Worm (Caenorhabditis elegans) whole organism, L4/young adult: ENCODE measurements around the gene W05H7.1.

Source experiments
- W03F9.2 ChIP-seq: fragments of 150-350 bp; optimal IDR thresholded peaks from 2 replicates; lab custom pipeline; 2014; ENCODE audit warnings: missing biosample characterization, missing genetic modification characterization
- dao-5 ChIP-seq: sonication (generic microtip); optimal IDR thresholded peaks from 2 replicates; lab custom pipeline; 2016; ENCODE audit warnings: missing genotype, missing genetic modification characterization, moderate library complexity, missing compliant biosample characterization
- him-1 ChIP-seq: sonication (generic microtip); optimal IDR thresholded peaks from 2 replicates; lab custom pipeline; 2016; ENCODE audit warnings: missing genotype, missing genetic modification reagents, missing genetic modification characterization, missing compliant biosample characterization

Gene W05H7.1

DNA sequence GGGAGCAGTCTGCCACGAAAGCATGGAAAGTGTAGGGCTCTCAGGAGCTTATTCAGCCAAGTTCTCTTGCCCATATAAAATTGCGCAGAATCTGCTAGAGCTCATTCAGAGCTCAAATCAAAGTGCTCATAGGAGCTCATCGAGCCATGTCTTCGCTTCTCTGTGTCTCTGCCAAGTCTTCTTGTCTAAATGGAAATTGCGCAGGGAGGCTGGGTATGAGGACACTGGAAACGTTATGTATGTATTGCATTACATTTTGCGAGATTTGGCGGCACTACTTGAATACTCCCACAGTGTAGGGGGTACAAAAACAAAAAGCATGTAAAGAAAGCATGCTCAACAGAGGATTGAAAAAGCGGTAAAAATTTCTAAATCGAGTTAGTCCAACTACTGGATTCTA lies 13.5 kb upstream of the W05H7.1 start:
- TF ChIP-seq dao-5 (tag; lab: Kevin White, UChicago) = no peak
- no peak for TF ChIP-seq him-1 (tag; lab: Kevin White, UChicago)
- TF ChIP-seq W03F9.2 (tag; lab: Kevin White, UChicago) = no peak

DNA sequence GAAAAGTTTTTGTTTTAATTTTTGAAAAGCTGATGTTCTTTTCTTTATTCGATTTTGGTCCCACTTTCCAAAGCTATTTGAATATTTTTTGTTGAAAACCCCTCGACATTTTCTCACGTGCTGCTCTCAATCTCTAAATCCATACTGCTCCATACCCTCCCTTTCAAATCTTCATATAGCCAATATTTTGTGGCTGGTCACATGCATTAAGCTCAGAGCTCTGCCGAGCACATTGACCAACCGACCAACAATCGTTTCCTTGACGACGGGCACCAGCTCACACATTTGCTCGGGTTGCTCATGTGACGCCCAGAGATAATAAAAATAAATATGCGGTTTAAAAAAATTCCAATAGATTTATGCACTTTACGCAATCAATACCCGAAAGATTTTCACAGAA lies 11.6 kb upstream of the W05H7.1 start:
- TF ChIP-seq W03F9.2 (tag; lab: Kevin White, UChicago) (no peak), him-1 (tag; lab: Kevin White, UChicago) (no peak), dao-5 (tag; lab: Kevin White, UChicago) (no peak)

DNA sequence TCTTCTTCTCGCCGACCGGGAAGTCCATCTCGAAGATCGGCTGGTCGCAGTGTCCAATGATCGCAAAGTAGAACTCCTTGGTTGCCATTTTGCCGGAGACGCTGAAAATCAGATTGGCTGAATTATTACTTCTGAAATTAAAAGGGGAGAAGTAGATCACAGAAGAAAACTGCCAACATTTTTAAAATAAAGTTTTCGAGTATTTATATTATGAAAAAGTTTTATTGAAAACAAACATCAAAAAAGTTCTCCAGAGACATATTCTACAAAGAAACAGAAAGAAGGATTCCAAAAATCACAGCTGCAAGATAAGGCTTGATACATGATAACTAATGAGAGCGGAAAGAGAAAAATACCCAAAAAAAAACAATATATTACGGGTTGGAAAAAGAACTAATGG lies 10.4 kb upstream of the W05H7.1 start, which contains the start of gene sedl-1:
TSS of gene sedl-1 (minus strand) at position 101 of the 400 bp plus-strand sequence.
- TF ChIP-seq dao-5 (tag; lab: Kevin White, UChicago) (no peak), W03F9.2 (tag; lab: Kevin White, UChicago) (no peak), him-1 (tag; lab: Kevin White, UChicago) (no peak)

DNA sequence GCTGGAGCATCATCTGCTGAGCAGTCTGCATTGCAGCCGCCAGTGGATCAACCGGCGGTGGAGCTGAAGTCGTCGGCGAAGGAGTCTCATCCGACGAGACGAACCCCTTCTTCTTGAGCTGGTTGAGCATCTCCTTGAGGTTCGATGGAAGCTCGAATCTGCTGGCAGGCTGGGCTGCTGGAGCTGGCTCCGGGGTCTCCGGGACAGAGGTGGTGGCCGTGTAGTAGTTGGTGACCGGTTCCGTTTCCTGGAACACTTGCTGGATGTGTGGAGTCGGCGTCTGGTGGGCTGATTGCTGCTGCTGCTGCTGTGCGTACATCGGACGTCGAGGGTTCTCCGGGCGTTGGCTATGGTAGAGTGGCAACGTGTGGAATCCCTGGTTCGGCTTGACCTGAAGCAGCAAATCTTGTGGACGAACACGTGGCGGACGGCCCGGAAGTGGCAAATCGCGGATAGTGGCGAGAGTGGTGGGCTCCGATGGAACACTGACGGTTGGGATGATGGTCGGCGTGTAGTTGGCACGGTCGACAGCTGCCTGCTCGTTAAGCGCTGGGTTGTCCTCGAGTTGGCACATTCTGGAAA lies 8.9 kb upstream of the W05H7.1 start:
- TF ChIP-seq him-1 (tag; lab: Kevin White, UChicago) (no peak), W03F9.2 (tag; lab: Kevin White, UChicago) (no peak), dao-5 (tag; lab: Kevin White, UChicago) (no peak)

DNA sequence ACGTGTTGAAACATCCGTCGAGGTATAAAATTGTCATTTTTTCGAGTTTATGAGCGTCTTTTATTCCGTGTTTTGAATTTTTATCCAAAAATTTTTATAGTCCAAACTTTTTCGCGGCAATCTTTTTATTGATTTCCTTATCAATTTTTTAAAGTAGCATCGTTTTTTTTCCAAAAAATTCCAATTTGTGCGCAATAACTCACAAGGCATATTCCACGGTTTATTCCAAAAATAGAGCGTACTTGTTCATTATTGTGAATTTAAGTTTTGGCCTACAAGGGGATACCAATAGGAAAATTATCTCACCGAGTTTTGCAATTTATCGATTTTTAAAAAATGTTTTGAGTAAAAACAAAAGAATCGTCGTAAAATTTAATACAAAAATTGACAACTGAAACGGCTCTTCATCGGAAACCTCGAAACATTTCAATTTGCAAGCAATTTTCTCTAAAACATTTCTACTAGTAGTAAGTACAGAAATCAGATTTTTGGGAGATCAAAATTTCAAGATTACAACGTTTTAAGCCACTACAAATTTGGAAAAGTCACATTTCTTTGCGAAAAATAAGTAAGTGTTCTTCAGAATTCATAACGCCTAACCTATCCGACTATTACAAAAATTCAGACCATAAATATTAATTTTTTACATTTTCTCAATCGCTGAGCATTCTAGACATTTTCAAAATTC lies 6.9 kb upstream of the W05H7.1 start:
- TF ChIP-seq him-1 (tag; lab: Kevin White, UChicago) (no peak), dao-5 (tag; lab: Kevin White, UChicago) (no peak), W03F9.2 (tag; lab: Kevin White, UChicago) (no peak)

DNA sequence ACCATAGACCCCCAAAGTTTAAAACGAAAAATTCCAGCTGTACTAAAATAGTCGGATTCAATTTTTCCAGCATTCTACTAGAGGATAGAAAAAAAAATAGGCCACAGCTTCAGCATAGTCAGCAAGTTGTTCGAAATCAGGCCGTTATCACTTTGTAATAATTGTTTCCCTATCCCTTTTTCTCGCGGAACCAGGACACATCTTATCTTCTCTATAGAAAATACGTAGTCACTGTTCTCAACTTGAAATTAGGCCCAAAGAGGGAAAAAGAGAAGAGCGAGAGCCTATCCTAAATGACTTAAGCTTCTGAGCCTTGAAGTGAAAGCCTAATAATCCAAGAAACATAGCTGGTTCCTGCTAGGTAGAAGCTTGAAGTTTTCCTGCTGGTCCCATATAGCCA lies 4.9 kb upstream of the W05H7.1 start:
- no peak for TF ChIP-seq W03F9.2 (tag; lab: Kevin White, UChicago)
- no peak for TF ChIP-seq him-1 (tag; lab: Kevin White, UChicago)
- no peak for TF ChIP-seq dao-5 (tag; lab: Kevin White, UChicago)

DNA sequence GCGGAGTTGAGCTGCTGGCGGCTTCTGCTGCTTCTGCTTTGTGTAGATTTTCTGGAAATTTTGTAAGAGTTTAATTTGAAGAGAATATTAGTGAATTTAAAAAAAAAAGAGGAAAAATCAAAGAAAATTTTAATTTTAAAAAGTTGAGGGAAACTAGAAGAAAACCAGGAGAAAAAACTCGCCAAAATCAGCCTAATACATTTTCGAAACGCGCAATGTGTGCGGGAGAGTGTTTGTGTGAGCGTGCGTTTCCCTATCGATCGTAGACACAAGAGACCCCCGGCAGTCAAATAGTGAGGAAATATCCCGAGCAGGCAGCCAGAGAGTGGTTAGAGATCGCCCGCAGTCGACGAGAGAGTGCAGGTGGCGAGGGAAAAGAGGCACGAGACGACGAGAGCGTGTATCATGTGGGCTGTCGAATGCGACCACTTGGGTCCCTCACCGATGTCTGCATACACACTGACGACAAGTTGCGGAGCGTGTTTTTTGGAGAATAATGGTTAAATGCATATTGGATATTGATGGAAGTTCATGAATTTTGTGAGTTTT lies 3.9 kb upstream of the W05H7.1 start, which contains the start of gene zfp-3:
TSS of gene zfp-3 (minus strand) at position 51 of the 549 bp plus-strand sequence.
- peak; percentile 62 for TF ChIP-seq dao-5 (tag; lab: Kevin White, UChicago)
- TF ChIP-seq him-1 (tag; lab: Kevin White, UChicago) = peak; percentile 80
- peak; percentile 72 for TF ChIP-seq W03F9.2 (tag; lab: Kevin White, UChicago)

DNA sequence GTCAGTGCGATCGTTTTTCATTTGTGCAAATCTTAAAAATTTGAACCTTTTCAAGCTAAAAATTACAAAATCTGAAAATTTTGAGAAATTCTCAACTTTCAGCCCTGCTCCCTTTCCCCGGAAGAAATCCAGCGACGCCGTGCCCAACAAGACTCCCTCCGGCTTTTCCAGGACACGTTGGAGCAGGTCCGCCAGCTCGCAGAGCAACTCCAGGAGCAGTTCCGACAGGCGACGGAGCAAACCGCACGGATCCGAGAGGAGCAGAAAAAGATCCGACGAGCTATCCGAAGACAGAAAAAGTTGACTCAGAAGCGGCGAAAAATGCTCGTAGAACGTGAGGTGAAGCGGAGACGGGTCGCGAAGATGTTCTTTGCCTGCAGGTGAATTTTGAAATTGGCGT lies 672 bp downstream of the W05H7.1 start:
- no peak for TF ChIP-seq him-1 (tag; lab: Kevin White, UChicago)

DNA sequence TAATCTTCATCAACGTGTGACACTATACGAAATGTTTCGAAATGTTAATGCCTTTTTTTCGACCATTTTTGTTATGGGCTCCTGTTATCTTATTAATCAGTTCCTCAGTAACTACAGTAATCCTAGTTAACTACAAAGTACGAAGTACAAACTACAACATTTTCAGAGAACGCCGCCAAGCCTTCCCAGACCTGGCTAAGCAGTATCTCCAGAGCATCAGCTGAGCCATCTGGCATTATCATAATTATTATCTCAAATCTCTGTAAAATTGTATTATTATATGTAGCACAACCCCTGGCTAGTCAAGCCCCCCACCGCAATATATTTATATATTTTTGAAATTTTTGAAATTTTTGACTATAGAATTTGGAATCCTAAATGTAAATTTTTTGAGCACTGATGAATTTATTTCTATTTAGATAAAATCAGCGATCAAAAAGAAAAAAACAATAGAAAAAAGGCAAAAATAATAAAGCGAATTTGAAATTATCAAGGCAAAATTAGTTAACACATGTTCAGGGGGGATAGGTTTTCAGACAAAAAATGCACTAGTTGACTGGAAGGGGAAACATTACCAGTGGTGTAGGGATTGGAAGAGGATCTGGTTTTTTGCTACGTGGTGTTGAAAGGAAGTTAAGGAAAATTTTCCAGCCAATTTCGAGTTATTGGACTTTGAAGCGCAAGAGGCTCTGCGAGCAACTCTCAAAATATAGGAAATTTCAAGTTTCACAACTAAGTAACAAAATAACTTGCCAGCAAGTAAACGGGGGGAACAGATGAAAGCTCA lies 1.4 kb downstream of the W05H7.1 start:
- TF ChIP-seq W03F9.2 (tag; lab: Kevin White, UChicago) = no peak
- no peak for TF ChIP-seq him-1 (tag; lab: Kevin White, UChicago)
- no peak for TF ChIP-seq dao-5 (tag; lab: Kevin White, UChicago)

DNA sequence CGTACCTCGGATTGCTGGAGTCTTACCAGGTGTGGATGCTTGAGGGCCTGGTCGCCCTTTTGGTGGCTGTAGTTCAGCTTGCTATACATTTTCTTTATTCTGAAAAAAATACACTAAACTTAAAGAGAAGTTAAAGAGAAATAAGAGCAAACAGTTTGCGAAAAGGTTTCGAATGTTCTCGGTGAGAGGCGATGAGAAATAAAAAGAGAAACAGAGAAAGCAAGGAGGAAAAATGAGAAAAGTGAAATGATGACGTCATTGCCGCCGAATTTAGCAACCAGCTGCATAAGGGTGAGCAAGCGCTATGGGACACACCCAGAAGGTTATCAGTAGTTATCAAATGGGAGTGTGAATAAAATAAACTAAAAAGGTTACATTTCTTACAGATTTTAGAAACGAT lies 3.2 kb downstream of the W05H7.1 start, which contains the start of gene cebp-1:
TSS of gene cebp-1 (minus strand) at position 99 of the 400 bp plus-strand sequence.
- TF ChIP-seq dao-5 (tag; lab: Kevin White, UChicago) = no peak
- peak; percentile 39 for TF ChIP-seq W03F9.2 (tag; lab: Kevin White, UChicago)
- TF ChIP-seq him-1 (tag; lab: Kevin White, UChicago) = no peak

DNA sequence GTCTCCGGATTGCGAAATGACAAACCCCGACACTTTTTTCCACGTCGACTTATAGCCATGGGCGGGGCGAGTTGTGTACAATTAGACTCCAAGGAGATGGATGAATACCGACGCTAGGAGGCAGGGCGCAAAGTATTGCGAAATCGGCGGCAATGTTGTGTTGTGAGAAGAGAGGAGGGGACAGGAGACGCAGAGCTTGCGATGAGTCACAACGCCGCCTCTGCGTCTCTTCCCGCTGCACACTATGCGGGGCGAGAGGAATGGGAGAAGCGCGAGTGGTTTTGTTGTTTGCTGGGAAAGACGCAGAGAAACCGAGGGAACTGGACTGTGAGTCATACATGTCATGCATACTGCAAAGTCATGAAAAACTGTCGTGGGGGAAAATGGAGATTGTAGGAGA lies 3.8 kb downstream of the W05H7.1 start:
- TF ChIP-seq him-1 (tag; lab: Kevin White, UChicago) = peak; percentile 56
- TF ChIP-seq dao-5 (tag; lab: Kevin White, UChicago) = peak; percentile 11
- TF ChIP-seq W03F9.2 (tag; lab: Kevin White, UChicago) = peak; percentile 30

DNA sequence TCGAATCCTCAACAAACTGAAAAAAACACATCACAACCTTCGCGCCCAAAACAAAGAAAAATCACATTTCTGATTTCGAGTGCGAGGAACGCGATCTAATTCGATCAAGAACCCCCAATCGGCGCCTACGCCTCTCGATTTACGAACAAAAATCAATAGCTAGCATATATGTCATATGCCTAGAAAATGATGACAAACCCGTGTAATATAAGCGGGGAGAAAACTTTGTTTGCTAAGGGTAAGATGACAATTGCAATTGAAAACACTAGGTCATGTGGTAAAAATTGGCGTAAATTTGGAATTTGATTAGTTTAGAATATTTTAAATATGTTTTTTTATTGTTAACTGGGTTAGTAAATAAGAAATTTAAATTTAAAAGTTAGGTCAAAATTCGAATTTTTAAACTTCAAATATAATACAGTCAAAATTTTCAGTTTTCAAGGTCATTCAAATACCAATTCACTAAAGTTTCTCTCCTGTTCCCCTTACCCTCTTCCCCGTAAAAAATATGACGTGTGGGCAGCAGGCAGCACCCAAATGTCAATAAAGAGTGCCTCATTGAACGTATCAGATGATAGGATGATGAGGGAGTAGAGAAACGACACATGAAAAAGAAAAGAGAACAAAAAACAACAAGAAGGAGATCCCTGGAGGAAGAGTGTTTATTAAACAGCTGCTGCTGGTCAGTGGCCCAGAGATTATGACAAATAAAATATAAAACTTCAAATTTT lies 5.9 kb downstream of the W05H7.1 start:
- TF ChIP-seq him-1 (tag; lab: Kevin White, UChicago) = no peak
- peak; percentile 27 for TF ChIP-seq W03F9.2 (tag; lab: Kevin White, UChicago)
